Worm (Caenorhabditis elegans): ENCODE measurements around the gene spig-7.

DNA sequence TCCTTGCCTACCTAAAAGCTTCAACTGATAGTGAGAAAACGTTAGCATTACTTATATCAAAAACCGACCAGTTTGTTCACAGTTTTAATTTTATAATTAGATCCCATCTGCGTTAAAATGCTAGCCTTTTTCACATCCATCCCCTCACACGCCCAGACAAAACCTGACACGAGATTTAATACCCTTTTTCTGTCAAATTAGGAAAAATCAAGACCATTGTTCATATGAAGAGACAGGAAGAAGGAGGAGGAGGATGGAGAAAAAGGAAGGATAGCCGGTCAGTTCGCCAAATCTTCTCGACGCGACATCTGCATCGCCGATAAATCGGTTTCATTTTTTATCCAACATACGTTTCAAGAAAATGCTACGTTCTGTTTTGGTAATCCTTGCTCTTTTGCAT is 46.8 kb upstream of the spig-7 start, which contains the start of gene cnc-3:
- TF ChIP-seq D2030.7 (GFP tag; IDR thresholded peaks at IDR 0.05): no peak
- no peak for TF ChIP-seq B0019.2 (GFP tag; conservative IDR thresholded peaks at IDR 0.05)
- no peak for TF ChIP-seq pha-4 (tag; optimal IDR thresholded peaks at IDR 0.05)
- TF ChIP-seq ama-1 (optimal IDR thresholded peaks at IDR 0.05): no peak
- no peak for TF ChIP-seq ama-1 (GFP tag; optimal IDR thresholded peaks at IDR 0.05)
- no peak for TF ChIP-seq sea-2 (GFP tag; IDR thresholded peaks at IDR 0.05)
- no peak for TF ChIP-seq nhr-80 (tag; optimal IDR thresholded peaks at IDR 0.05)
- TF ChIP-seq snpc-4 (GFP tag; optimal IDR thresholded peaks at IDR 0.05): no peak
- TF ChIP-seq snpc-4 (tag; optimal IDR thresholded peaks at IDR 0.05): no peak
- TF ChIP-seq ceh-27 (GFP tag; optimal IDR thresholded peaks at IDR 0.05): no peak
- no peak for TF ChIP-seq attf-3 (GFP tag; conservative IDR thresholded peaks at IDR 0.05)
- TF ChIP-seq Y53G8AR.9 (GFP tag; conservative IDR thresholded peaks at IDR 0.05): no peak
- no peak for TF ChIP-seq nfya-1 (tag; optimal IDR thresholded peaks at IDR 0.05; ENCODE audit: borderline replicate concordance, insufficient read depth)
- TF ChIP-seq B0035.1 (tag; optimal IDR thresholded peaks at IDR 0.05): no peak

All from whole organism, young adult.